Fruit fly (Drosophila melanogaster) whole organism, embryonic: ENCODE measurements around the gene mRpL28.

Experiments
- Atf-2 ChIP-seq: fragments of 200-800 bp; sonication (Bioruptor generic); optimal IDR thresholded peaks from 2 replicates; lab custom pipeline; 2016; ENCODE audit warnings: missing biosample characterization, missing genetic modification characterization
- CG10366 ChIP-seq: fragments of 200-800 bp; sonication (Bioruptor generic); IDR thresholded peaks from 2 replicates; pipeline ENCODE4 v1.3.6; 2022; ENCODE audit warnings: missing biosample characterization, missing genetic modification characterization
- CG12659 ChIP-seq: fragments of 200-800 bp; sonication (Bioruptor generic); optimal IDR thresholded peaks from 3 replicates; lab custom pipeline; 2017; ENCODE audit warnings: mild to moderate bottlenecking, missing biosample characterization, missing genetic modification reagents, missing genetic modification characterization
- CG12942 ChIP-seq: fragments of 200-800 bp; sonication (Bioruptor generic); optimal IDR thresholded peaks from 3 replicates; lab custom pipeline; 2016; ENCODE audit warnings: missing biosample characterization, missing genetic modification characterization
- CG13123 ChIP-seq: fragments of 200-800 bp; sonication (Bioruptor generic); optimal IDR thresholded peaks from 2 replicates; lab custom pipeline; 2016; ENCODE audit warnings: missing biosample characterization, missing genetic modification characterization
- CG13424 ChIP-seq: fragments of 200-800 bp; sonication (Bioruptor generic); optimal IDR thresholded peaks from 2 replicates; lab custom pipeline; 2019; ENCODE audit warnings: missing biosample characterization, mild to moderate bottlenecking, missing genetic modification characterization, moderate library complexity
- CG14860 ChIP-seq: fragments of 200-800 bp; sonication (Bioruptor generic); IDR thresholded peaks from 3 replicates; pipeline ENCODE4 v1.3.6; 2022; ENCODE audit warnings: missing biosample characterization, missing genetic modification characterization; ENCODE audit not compliant: partially characterized antibody
- CG15073 ChIP-seq: fragments of 200-800 bp; sonication (Bioruptor generic); optimal IDR thresholded peaks from 2 replicates; lab custom pipeline; 2016; ENCODE audit warnings: missing biosample characterization, missing genetic modification characterization
- CG16813 ChIP-seq: fragments of 200-800 bp; sonication (Bioruptor generic); IDR thresholded peaks from 3 replicates; pipeline ENCODE4 v1.3.6; 2022; ENCODE audit warnings: missing biosample characterization, missing genetic modification characterization; ENCODE audit not compliant: partially characterized antibody
- CG17328 ChIP-seq: fragments of 200-800 bp; sonication (Bioruptor generic); IDR thresholded peaks from 2 replicates; pipeline ENCODE4 v1.3.6; 2022; ENCODE audit warnings: missing biosample characterization, missing genetic modification characterization
- CG6791 ChIP-seq: fragments of 200-800 bp; sonication (Bioruptor generic); IDR thresholded peaks from 3 replicates; pipeline ENCODE4 v1.3.6; 2022; ENCODE audit warnings: missing biosample characterization, missing genetic modification characterization; ENCODE audit not compliant: partially characterized antibody
- CG6813 ChIP-seq: fragments of 200-800 bp; sonication (Bioruptor generic); optimal IDR thresholded peaks from 2 replicates; lab custom pipeline; 2017; ENCODE audit warnings: missing biosample characterization, missing genetic modification characterization, mild to moderate bottlenecking, moderate library complexity, missing genetic modification reagents
- CG7556 ChIP-seq: fragments of 200-800 bp; sonication (Bioruptor generic); optimal IDR thresholded peaks from 2 replicates; lab custom pipeline; 2017; ENCODE audit warnings: missing biosample characterization, mild to moderate bottlenecking, missing genetic modification characterization
- CG8478 ChIP-seq: fragments of >200 bp; optimal IDR thresholded peaks from 2 replicates; lab custom pipeline; 2018
- CG9817 ChIP-seq: fragments of 200-800 bp; sonication (Bioruptor generic); optimal IDR thresholded peaks from 2 replicates; lab custom pipeline; 2018; ENCODE audit warnings: missing biosample characterization, mild to moderate bottlenecking, missing genetic modification characterization, moderate library complexity
- CTCF ChIP-seq: fragments of 200-800 bp; sonication (Bioruptor generic); optimal IDR thresholded peaks from 2 replicates; lab custom pipeline; 2017; ENCODE audit warnings: missing biosample characterization, mild to moderate bottlenecking, missing genetic modification characterization, moderate library complexity
- D ChIP-seq, 2 experiments: fragments of 200-800 bp in 1 of 2; fragments of >200 bp in 1 of 2; sonication (Bioruptor generic) in 1 of 2; optimal IDR thresholded peaks; 2 replicates in 1 of 2; 3 replicates in 1 of 2; lab custom pipeline; 2017; ENCODE audit warnings: mild to moderate bottlenecking in 1 of 2, missing biosample characterization in 1 of 2, missing genetic modification characterization in 1 of 2, missing genetic modification reagents in 1 of 2
- HLH4C ChIP-seq: fragments of 200-800 bp; sonication (Bioruptor generic); IDR thresholded peaks from 3 replicates; pipeline ENCODE4 v1.3.6; 2022; ENCODE audit warnings: missing biosample characterization, missing genetic modification characterization; ENCODE audit not compliant: partially characterized antibody
- Hr51 ChIP-seq, 2 experiments: fragments of 200-800 bp; sonication (Bioruptor generic); optimal IDR thresholded peaks; 2 replicates in 1 of 2; 3 replicates in 1 of 2; lab custom pipeline; 2016 to 2018; ENCODE audit warnings: missing biosample characterization in 2 of 2, missing genetic modification characterization in 2 of 2, mild to moderate bottlenecking in 1 of 2, moderate library complexity in 1 of 2
- Mes4 ChIP-seq: fragments of 200-800 bp; sonication (Bioruptor generic); optimal IDR thresholded peaks from 2 replicates; lab custom pipeline; 2016; ENCODE audit warnings: missing biosample characterization, missing genetic modification characterization
- Neu2 ChIP-seq: fragments of 200-800 bp; sonication (Bioruptor generic); optimal IDR thresholded peaks from 3 replicates; lab custom pipeline; 2016; ENCODE audit warnings: missing biosample characterization, missing genetic modification characterization, borderline replicate concordance
- Oli ChIP-seq: fragments of 200-800 bp; sonication (Bioruptor generic); optimal IDR thresholded peaks from 2 replicates; lab custom pipeline; 2018; ENCODE audit warnings: missing biosample characterization, mild to moderate bottlenecking, missing genetic modification characterization, moderate library complexity
- Optix ChIP-seq: fragments of 200-800 bp; sonication (Bioruptor generic); IDR thresholded peaks from 3 replicates; pipeline ENCODE4 v1.3.6; 2022; ENCODE audit warnings: missing biosample characterization, missing genetic modification characterization
- PHDP ChIP-seq: fragments of 200-800 bp; sonication (Bioruptor generic); optimal IDR thresholded peaks from 3 replicates; lab custom pipeline; 2018; ENCODE audit warnings: missing biosample characterization, mild to moderate bottlenecking, missing genetic modification characterization, moderate library complexity
- Taf1 ChIP-seq: fragments of 200-800 bp; sonication (Bioruptor generic); IDR thresholded peaks from 2 replicates; pipeline ENCODE4 v1.3.6; 2022; ENCODE audit warnings: missing biosample characterization, missing genetic modification characterization
- Tbp ChIP-seq: fragments of >200 bp; optimal IDR thresholded peaks from 2 replicates; lab custom pipeline; 2018; ENCODE audit warnings: missing biosample characterization, missing genetic modification characterization
- Usf ChIP-seq: fragments of 200-800 bp; sonication (Bioruptor generic); optimal IDR thresholded peaks from 2 replicates; lab custom pipeline; 2017; ENCODE audit warnings: missing genotype, missing biosample characterization, missing genetic modification characterization
- ab ChIP-seq: fragments of 200-800 bp; sonication (Bioruptor generic); optimal IDR thresholded peaks from 2 replicates; lab custom pipeline; 2016; ENCODE audit warnings: missing biosample characterization, missing genetic modification characterization
- al ChIP-seq: fragments of 200-800 bp; sonication (Bioruptor generic); IDR thresholded peaks from 2 replicates; pipeline ENCODE4 v1.3.6; 2022; ENCODE audit warnings: missing biosample characterization, missing genetic modification characterization
- ato ChIP-seq: fragments of 200-800 bp; sonication (Bioruptor generic); IDR thresholded peaks from 2 replicates; pipeline ENCODE4 v1.3.6; 2022; ENCODE audit warnings: missing biosample characterization, missing genetic modification characterization; ENCODE audit not compliant: partially characterized antibody
- cato ChIP-seq: fragments of 200-800 bp; sonication (Bioruptor generic); optimal IDR thresholded peaks from 2 replicates; lab custom pipeline; 2016; ENCODE audit warnings: missing biosample characterization, missing genetic modification characterization, borderline replicate concordance
- chif ChIP-seq, 2 experiments: fragments of 200-800 bp; sonication (Bioruptor generic); optimal IDR thresholded peaks; 3 replicates each; lab custom pipeline; 2016; ENCODE audit warnings: missing biosample characterization in 2 of 2, missing genetic modification characterization in 2 of 2
- crp ChIP-seq, 2 experiments: fragments of 200-800 bp; sonication (Bioruptor generic); optimal IDR thresholded peaks; 2 replicates in 1 of 2; 3 replicates in 1 of 2; lab custom pipeline; 2017; ENCODE audit warnings: missing biosample characterization in 2 of 2, missing genetic modification characterization in 2 of 2, mild to moderate bottlenecking in 1 of 2, moderate library complexity in 1 of 2
- cwo ChIP-seq: fragments of 200-800 bp; sonication (Bioruptor generic); optimal IDR thresholded peaks from 3 replicates; lab custom pipeline; 2017; ENCODE audit warnings: missing biosample characterization, missing genetic modification characterization, mild to moderate bottlenecking, moderate library complexity, missing genetic modification reagents
- fd102C ChIP-seq: fragments of 200-800 bp; sonication (Bioruptor generic); optimal IDR thresholded peaks from 2 replicates; lab custom pipeline; 2018; ENCODE audit warnings: missing biosample characterization, mild to moderate bottlenecking, missing genetic modification characterization, moderate library complexity
- grau ChIP-seq: fragments of 200-800 bp; optimal IDR thresholded peaks from 3 replicates; lab custom pipeline; 2019; ENCODE audit warnings: missing biosample characterization, mild to moderate bottlenecking, missing genetic modification characterization, moderate library complexity
- hkb ChIP-seq, 2 experiments: fragments of 200-800 bp in 1 of 2; fragments of >200 bp in 1 of 2; sonication (Bioruptor generic) in 1 of 2; IDR thresholded peaks in 1 of 2; optimal IDR thresholded peaks in 1 of 2; 2 replicates each; pipeline versions ENCODE4 v1.3.6 to Lab custom; 2017 to 2022; ENCODE audit warnings: missing biosample characterization in 1 of 2, missing genetic modification characterization in 1 of 2
- insv ChIP-seq, 2 experiments: fragments of 200-800 bp; sonication (Bioruptor generic); optimal IDR thresholded peaks; 3 replicates each; lab custom pipeline; 2016 to 2018; ENCODE audit warnings: missing biosample characterization in 2 of 2, missing genetic modification characterization in 2 of 2
- lmd ChIP-seq: fragments of 200-800 bp; sonication (Bioruptor generic); IDR thresholded peaks from 2 replicates; pipeline ENCODE4 v1.3.6; 2022; ENCODE audit warnings: missing biosample characterization, missing genetic modification characterization
- nau ChIP-seq: fragments of 200-800 bp; sonication (Bioruptor generic); optimal IDR thresholded peaks from 3 replicates; lab custom pipeline; 2017; ENCODE audit warnings: missing biosample characterization, mild to moderate bottlenecking, missing genetic modification characterization, missing genetic modification reagents
- onecut ChIP-seq: fragments of 200-800 bp; sonication (Bioruptor generic); IDR thresholded peaks from 2 replicates; pipeline ENCODE4 v1.3.6; 2022; ENCODE audit warnings: missing biosample characterization, missing genetic modification characterization
- pfk ChIP-seq: fragments of 200-800 bp; sonication (Bioruptor generic); optimal IDR thresholded peaks from 2 replicates; lab custom pipeline; 2018; ENCODE audit warnings: missing biosample characterization, mild to moderate bottlenecking, missing genetic modification characterization, moderate library complexity
- pho ChIP-seq: fragments of 200-800 bp; sonication (Bioruptor generic); optimal IDR thresholded peaks from 2 replicates; lab custom pipeline; 2016; ENCODE audit warnings: missing biosample characterization, missing genetic modification characterization
- sens-2 ChIP-seq: fragments of 200-800 bp; sonication (Bioruptor generic); IDR thresholded peaks from 2 replicates; pipeline ENCODE4 v1.3.6; 2022; ENCODE audit warnings: missing biosample characterization, missing genetic modification characterization
- sr ChIP-seq: fragments of 200-800 bp; sonication (Bioruptor generic); IDR thresholded peaks from 3 replicates; pipeline ENCODE4 v1.3.6; 2022; ENCODE audit warnings: missing biosample characterization, missing genetic modification characterization
- twi ChIP-seq: fragments of 200-800 bp; optimal IDR thresholded peaks from 2 replicates; lab custom pipeline; 2019; ENCODE audit warnings: missing biosample characterization, mild to moderate bottlenecking, missing genetic modification characterization, moderate library complexity
- tx ChIP-seq: fragments of 200-800 bp; sonication (Bioruptor generic); optimal IDR thresholded peaks from 2 replicates; lab custom pipeline; 2016; ENCODE audit warnings: missing biosample characterization, missing genetic modification characterization
- zf30C ChIP-seq: fragments of 200-800 bp; sonication (Bioruptor generic); optimal IDR thresholded peaks from 3 replicates; lab custom pipeline; 2018; ENCODE audit warnings: missing biosample characterization, mild to moderate bottlenecking, missing genetic modification characterization

The mRpL28 gene

dm6 chr2L:4976988-4977551 is 3.3 kb downstream of the mRpL28 start, which contains the start of the genes Gmd and CG3792 (continued):
- peak in 1 of 2 experiments; percentile 69 for TF ChIP-seq crp (GFP tag; optimal IDR thresholded peaks at IDR 0.05; lab: Kevin White, UChicago)
- peak; percentile 91 for TF ChIP-seq cato (GFP tag; lab: Kevin White, UChicago)
- peak; percentile 51 for TF ChIP-seq CTCF (GFP tag; lab: Kevin White, UChicago)
- peak; percentile 90 for TF ChIP-seq nau
- TF ChIP-seq CG12659 (GFP tag; lab: Kevin White, UChicago) = peak; percentile 97
- no peak for TF ChIP-seq Tbp
- TF ChIP-seq lmd = peak; percentile 97
- TF ChIP-seq sens-2 (GFP tag; lab: Robert Waterston, UW) = peak; percentile 84; the same call in 1 of the 2 replicates
- TF ChIP-seq fd102C (GFP tag; lab: Kevin White, UChicago) = peak; percentile 42
- no peak for TF ChIP-seq CG8478 (lab: Kevin White, UChicago)
- peak; percentile 2 for TF ChIP-seq zf30C (GFP tag; lab: Kevin White, UChicago)
- peak; percentile 94 for TF ChIP-seq tx (GFP tag; lab: Kevin White, UChicago)
- peak; percentile 92 for TF ChIP-seq CG6813 (GFP tag; lab: Kevin White, UChicago)
- peak; percentile 89 for TF ChIP-seq onecut (GFP tag; lab: Robert Waterston, UW)
- TF ChIP-seq hkb (optimal IDR thresholded peaks at IDR 0.05; lab: Kevin White, UChicago) = peak; percentile 17
- TF ChIP-seq hkb (GFP tag; IDR thresholded peaks at IDR 0.05; lab: Robert Waterston, UW) = peak; percentile 96
- TF ChIP-seq Usf = peak; percentile 87
- TF ChIP-seq Neu2 (GFP tag; lab: Kevin White, UChicago) = peak; percentile 36
- peak; percentile 97 for TF ChIP-seq CG17328 (GFP tag; lab: Robert Waterston, UW)
- TF ChIP-seq PHDP (tag; lab: Kevin White, UChicago) = peak; percentile 89
- TF ChIP-seq Hr51 (GFP tag; optimal IDR thresholded peaks at IDR 0.05; lab: Kevin White, UChicago) = peak; percentile 92 to 94
- TF ChIP-seq twi (tag; lab: Kevin White, UChicago) = peak; percentile 87
- TF ChIP-seq CG9817 = peak; percentile 92
- peak; percentile 84 for TF ChIP-seq CG16813 (GFP tag; lab: Robert Waterston, UW)
- TF ChIP-seq CG13424 (tag; lab: Kevin White, UChicago) = peak; percentile 88
- peak; percentile 81 for TF ChIP-seq Optix (GFP tag; lab: Robert Waterston, UW)
- peak; percentile 94 for TF ChIP-seq CG10366 (GFP tag; lab: Robert Waterston, UW)
- peak; percentile 61; the same call in 1 of the 3 replicates for TF ChIP-seq sr (GFP tag; lab: Robert Waterston, UW)
- peak; percentile 95 for TF ChIP-seq CG12942
- peak; percentile 92 for TF ChIP-seq CG13123 (GFP tag; lab: Kevin White, UChicago)
- peak; percentile 84 for TF ChIP-seq ab (GFP tag; lab: Kevin White, UChicago)
- peak; percentile 58 for TF ChIP-seq CG15073
- peak; percentile 54; the same call in 1 of the 2 replicates for TF ChIP-seq ato
- peak; percentile 87 for TF ChIP-seq Mes4
- TF ChIP-seq CG14860 (GFP tag; lab: Robert Waterston, UW) = peak; percentile 92
- TF ChIP-seq al (GFP tag; lab: Robert Waterston, UW) = peak; percentile 96
- TF ChIP-seq Taf1 (GFP tag; lab: Robert Waterston, UW) = peak; percentile 95
- TF ChIP-seq insv (GFP tag; optimal IDR thresholded peaks at IDR 0.05; lab: Kevin White, UChicago) = peak in 1 of 2 experiments; percentile 77
- peak; percentile 85 to 96 for TF ChIP-seq chif (GFP tag; optimal IDR thresholded peaks at IDR 0.05; lab: Kevin White, UChicago)
- TF ChIP-seq CG6791 (GFP tag; lab: Robert Waterston, UW) = peak; percentile 76
- peak; percentile 93 for TF ChIP-seq cwo (GFP tag; lab: Kevin White, UChicago)
- TF ChIP-seq D (optimal IDR thresholded peaks at IDR 0.05; lab: Kevin White, UChicago) = no peak
- peak; percentile 90 for TF ChIP-seq D (GFP tag; optimal IDR thresholded peaks at IDR 0.05; lab: Kevin White, UChicago)
- peak; percentile 84 for TF ChIP-seq HLH4C (GFP tag; lab: Robert Waterston, UW)
- peak; percentile 95 for TF ChIP-seq grau
- peak; percentile 96 for TF ChIP-seq Atf-2 (GFP tag; lab: Kevin White, UChicago)
- TF ChIP-seq CG7556 (GFP tag; lab: Kevin White, UChicago) = peak; percentile 96
- peak; percentile 56 for TF ChIP-seq pfk (GFP tag; lab: Kevin White, UChicago)
- peak; percentile 96 for TF ChIP-seq pho
- peak; percentile 94 for TF ChIP-seq Oli (tag; lab: Kevin White, UChicago)
